Worm (Caenorhabditis elegans): ENCODE results near the gene nhr-273.

The nhr-273 gene

DNA sequence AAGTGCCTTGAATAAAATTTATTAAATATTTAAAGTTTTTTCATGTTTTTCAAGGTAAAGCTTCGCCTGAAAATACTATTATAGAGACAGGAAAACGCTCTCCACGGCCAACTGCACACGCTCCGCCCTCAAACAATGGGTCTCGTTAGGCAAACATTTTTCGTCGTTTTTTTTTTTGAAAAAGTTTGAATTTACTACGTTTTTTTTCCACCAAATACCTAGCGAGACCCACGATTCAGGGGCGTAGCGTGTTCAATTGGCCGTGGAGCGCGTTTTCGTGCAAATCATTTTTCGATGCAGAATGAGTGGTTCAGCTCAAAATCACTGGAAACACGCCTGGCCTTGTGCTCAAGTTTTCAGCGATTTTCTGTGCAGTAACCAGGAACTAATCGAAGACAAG, 32.8 kb downstream of the nhr-273 start, which contains the start of gene W06B4.2 (continued):
- TF ChIP-seq R02D3.7 (tag; optimal IDR thresholded peaks at IDR 0.05), result no peak
- no peak for TF ChIP-seq lin-1 (GFP tag; IDR thresholded peaks at IDR 0.05)

DNA sequence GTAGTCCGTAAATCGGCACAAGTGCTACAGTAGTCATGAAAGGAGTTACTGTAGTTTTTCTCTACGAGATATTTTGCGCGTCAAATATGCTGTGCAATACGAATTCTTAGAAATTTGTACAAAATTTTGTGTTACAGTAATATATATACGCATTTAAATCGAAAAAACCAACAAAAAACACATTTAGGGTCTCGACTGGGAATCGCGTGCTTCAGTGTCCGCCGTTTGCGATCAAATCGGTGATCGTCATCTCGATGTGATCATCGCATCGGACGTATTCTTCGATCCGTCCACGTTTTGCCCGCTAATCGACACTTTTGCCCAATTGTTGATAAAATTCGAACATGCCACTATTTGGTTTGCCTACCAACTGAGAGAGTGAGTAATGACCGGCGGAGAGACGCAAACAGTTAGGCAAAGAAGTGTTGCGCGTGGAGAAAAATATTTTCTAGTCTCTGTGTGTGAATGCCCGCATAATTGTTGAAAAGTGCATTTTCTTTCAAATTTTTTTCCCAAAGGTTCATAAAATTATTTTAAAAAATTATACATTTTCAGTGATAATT, 33.9 kb downstream of the nhr-273 start:
- no peak for TF ChIP-seq daf-16 (GFP tag; optimal IDR thresholded peaks at IDR 0.05)
- peak; percentile 57 for TF ChIP-seq daf-16 (tag; optimal IDR thresholded peaks at IDR 0.05)
- TF ChIP-seq cey-2 (tag; optimal IDR thresholded peaks at IDR 0.05; ENCODE audit: borderline replicate concordance, insufficient read depth), result no peak
- TF ChIP-seq T20F7.1 (GFP tag; optimal IDR thresholded peaks at IDR 0.05), result no peak
- TF ChIP-seq aha-1 (tag), result peak; percentile 97
- peak; percentile 23 for TF ChIP-seq hlh-30 (tag; optimal IDR thresholded peaks at IDR 0.05; ENCODE audit: insufficient read depth)
- no peak for TF ChIP-seq nhr-48 (tag; optimal IDR thresholded peaks at IDR 0.05)
- TF ChIP-seq mxl-3 (GFP tag; optimal IDR thresholded peaks at IDR 0.05), result peak; percentile 61
- peak; percentile 53 for TF ChIP-seq hlh-11 (tag; optimal IDR thresholded peaks at IDR 0.05)
- TF ChIP-seq mes-2 (tag; optimal IDR thresholded peaks at IDR 0.05; ENCODE audit: poor library complexity, severe bottlenecking), result peak; percentile 31
- peak; percentile 88 for TF ChIP-seq nhr-28 (tag; optimal IDR thresholded peaks at IDR 0.05)
- TF ChIP-seq zag-1 (tag; optimal IDR thresholded peaks at IDR 0.05), result no peak
- no peak for TF ChIP-seq lin-29 (GFP tag; IDR thresholded peaks at IDR 0.05)
- TF ChIP-seq egl-43 (GFP tag; IDR thresholded peaks at IDR 0.05), result no peak
- no peak for TF ChIP-seq nhr-237 (tag; optimal IDR thresholded peaks at IDR 0.05)
- TF ChIP-seq ceh-20 (GFP tag; IDR thresholded peaks at IDR 0.05), result no peak
- TF ChIP-seq mdl-1 (tag; optimal IDR thresholded peaks at IDR 0.05), result peak in 1 of 2 experiments; percentile 9
- TF ChIP-seq dmd-6 (GFP tag; IDR thresholded peaks at IDR 0.05), result peak; percentile 54; the same call in 1 of the 2 replicates
- TF ChIP-seq pqm-1 (tag; optimal IDR thresholded peaks at IDR 0.05), result peak; percentile 53
- TF ChIP-seq lin-13 (GFP tag; optimal IDR thresholded peaks at IDR 0.05), result no peak

DNA sequence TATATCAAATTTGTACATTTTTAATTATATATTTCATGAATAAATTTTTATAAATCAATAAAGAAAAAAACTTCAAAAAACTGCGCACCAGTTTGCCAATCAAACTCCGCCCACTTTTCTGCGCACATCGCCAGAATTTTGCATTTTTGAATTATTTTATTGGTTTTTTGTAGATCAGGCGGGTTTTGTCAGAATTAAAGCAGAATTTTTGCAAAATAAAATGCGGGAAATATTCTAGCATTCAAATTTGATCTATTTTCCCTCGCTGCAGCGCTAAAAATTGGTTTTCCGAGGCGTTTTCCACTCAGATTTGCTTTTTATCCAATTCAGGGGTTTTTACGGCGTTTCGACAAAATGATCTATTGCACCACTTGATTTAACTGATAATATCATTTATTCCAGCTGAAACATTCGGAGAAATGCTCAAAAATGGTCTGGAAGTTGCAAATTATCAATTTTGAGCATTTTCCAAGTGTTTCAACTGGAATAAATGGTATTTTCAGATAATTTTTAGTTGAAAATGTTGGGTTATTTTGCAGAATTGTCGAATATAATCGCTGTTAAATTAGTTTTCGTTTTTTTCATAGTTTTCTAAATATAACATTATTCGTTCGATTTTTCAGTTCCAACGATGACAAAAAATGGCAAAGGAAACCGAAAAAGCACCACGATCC, 36.0 kb downstream of the nhr-273 start, which contains the start of gene W06B4.1:
Gene W06B4.1, plus strand, starts transcription at position 624 of the 674 bp plus-strand sequence.
- TF ChIP-seq lim-7 (GFP tag; IDR thresholded peaks at IDR 0.05) (no peak), lin-38 (GFP tag; IDR thresholded peaks at IDR 0.05) (peak; percentile 34), Y48G9A.11 (GFP tag; IDR thresholded peaks at IDR 0.05) (0 out of 2 replicates have a peak, but pooled peaks have one; percentile 15), unc-130 (GFP tag; optimal IDR thresholded peaks at IDR 0.05) (peak; percentile 52)

DNA sequence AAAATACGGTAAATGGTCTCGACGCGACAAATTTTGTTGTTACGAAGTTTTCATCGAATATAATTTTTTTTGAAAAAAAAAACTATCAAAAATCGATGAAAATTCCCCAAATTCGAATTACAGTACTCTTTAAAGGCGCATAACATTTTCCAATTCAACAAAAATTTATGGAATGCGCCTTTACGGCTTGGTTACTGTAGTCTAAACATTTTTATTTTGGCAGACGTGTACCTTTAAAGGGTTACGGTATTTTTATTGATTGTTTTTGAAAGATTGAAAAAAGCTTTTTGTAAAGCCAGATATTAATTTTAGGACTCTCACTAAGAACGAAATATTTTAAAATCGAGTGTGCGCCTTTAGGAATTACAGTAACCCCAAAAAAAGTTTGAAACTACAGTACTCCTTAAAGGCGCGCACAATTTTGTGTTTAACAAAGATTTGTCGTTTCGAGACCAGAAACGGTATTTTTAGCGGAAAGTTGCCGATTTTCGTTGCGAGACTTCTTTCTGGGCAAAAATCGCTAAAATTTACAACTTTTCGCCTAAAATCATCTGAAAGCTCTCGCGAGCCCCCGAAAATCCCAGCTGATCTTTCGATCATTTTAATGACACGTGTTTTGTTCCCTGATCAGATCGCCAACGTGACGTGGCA, 39.0 kb downstream of the nhr-273 start:
- no peak for TF ChIP-seq jun-1 (tag; optimal IDR thresholded peaks at IDR 0.05)

DNA sequence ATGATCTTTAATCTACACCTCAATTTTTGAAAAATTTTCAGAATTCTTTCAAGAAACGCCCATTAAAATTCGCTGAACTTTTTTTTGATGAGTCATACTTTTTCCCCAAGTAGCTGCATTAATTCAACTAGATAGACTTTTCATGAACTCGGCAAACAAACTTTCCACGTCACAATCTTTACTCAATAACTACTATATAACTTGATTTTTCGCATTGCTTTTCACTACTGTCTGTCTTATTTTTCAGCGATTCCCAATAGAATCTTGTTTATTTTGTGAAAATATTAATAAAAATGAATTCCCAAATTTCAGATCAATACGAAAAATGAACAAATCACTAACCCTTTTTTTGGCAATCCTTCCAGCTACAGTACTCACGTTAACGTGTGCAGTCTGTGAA, 43.2 kb downstream of the nhr-273 start, which contains the start of gene T05C1.1:
Gene T05C1.1, plus strand, starts transcription at position 301 of the 400 bp plus-strand sequence.
- TF ChIP-seq Y5F2A.4 (GFP tag; optimal IDR thresholded peaks at IDR 0.05), result no peak
- no peak for TF ChIP-seq nhr-42 (GFP tag; IDR thresholded peaks at IDR 0.05)
- no peak for TF ChIP-seq zfp-3 (GFP tag; conservative IDR thresholded peaks at IDR 0.05)
- no peak for TF ChIP-seq zfp-2 (tag; optimal IDR thresholded peaks at IDR 0.05)
- TF ChIP-seq egl-43 (GFP tag; IDR thresholded peaks at IDR 0.05), result no peak
- TF ChIP-seq pqm-1 (tag; optimal IDR thresholded peaks at IDR 0.05), result no peak
- no peak for TF ChIP-seq ceh-62 (tag; optimal IDR thresholded peaks at IDR 0.05)
- no peak for TF ChIP-seq F49E8.2 (tag; optimal IDR thresholded peaks at IDR 0.05; ENCODE audit: borderline replicate concordance)
- no peak for TF ChIP-seq ctbp-1 (GFP tag; IDR thresholded peaks at IDR 0.05)
